Worm (Caenorhabditis elegans): ENCODE data around the gene C33A12.19.

Gene C33A12.19

DNA sequence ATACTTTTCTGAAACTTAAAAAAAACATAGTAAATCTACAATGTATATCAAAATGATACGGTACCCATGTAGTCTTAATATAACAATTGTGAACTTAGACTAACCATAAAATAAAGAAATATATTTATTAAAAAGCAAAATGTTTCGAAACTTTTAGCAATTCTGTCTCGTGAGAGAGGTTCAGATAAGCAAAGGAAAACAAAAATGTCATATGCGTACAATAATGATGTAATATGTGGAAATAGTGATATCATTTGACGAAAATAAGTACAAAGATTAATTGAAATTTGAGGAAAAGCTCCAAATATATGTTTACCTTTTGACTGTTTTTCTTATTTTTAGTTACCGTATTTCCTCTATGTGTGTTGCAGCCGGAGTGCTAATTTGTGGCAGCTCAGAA, 2.7 kb upstream of the C33A12.19 start:
- TF ChIP-seq tbx-37 (GFP tag; conservative IDR thresholded peaks at IDR 0.05), result no peak
- no peak for TF ChIP-seq tra-4 (tag; optimal IDR thresholded peaks at IDR 0.05)
- TF ChIP-seq pes-1 (GFP tag; IDR thresholded peaks at IDR 0.05), result no peak
- TF ChIP-seq ama-1 (optimal IDR thresholded peaks at IDR 0.05), result no peak
- TF ChIP-seq flt-1 (GFP tag; IDR thresholded peaks at IDR 0.05), result no peak
- TF ChIP-seq hmbx-1 (tag; optimal IDR thresholded peaks at IDR 0.05), result no peak
- TF ChIP-seq ceh-13 (GFP tag; optimal IDR thresholded peaks at IDR 0.05), result no peak
- no peak for TF ChIP-seq hmg-4 (GFP tag; optimal IDR thresholded peaks at IDR 0.05)
- TF ChIP-seq ceh-36 (tag; optimal IDR thresholded peaks at IDR 0.05), result no peak
- no peak for TF ChIP-seq F13C5.2 (tag; optimal IDR thresholded peaks at IDR 0.05)

DNA sequence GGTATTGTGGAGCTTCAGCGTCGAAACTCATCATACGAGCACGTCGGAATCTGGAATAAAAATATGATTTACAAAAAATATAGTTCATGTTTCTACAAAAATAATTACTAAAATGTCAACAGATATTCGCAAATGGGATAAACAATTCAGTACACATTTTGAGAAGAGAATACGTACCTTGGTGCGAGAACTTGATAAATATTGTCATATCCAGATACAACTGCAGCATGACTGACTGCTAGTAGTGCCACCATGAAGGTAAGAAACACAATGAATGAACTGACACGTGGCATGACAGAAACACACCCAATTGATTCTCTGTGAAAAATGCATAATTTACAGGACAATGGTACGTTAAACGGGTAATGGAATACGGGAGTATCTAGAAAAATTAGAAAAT, 1.8 kb downstream of the C33A12.19 start, which contains the start of gene nlp-35:
TSS of gene nlp-35 (minus strand) at position 319 of the 400 bp plus-strand sequence.
- TF ChIP-seq ets-7 (tag; optimal IDR thresholded peaks at IDR 0.05) (no peak), tbx-37 (GFP tag; conservative IDR thresholded peaks at IDR 0.05) (no peak), B0310.2 (tag; optimal IDR thresholded peaks at IDR 0.05) (no peak), sea-1 (GFP tag; conservative IDR thresholded peaks at IDR 0.05) (no peak), flt-1 (GFP tag; IDR thresholded peaks at IDR 0.05) (no peak), ama-1 (optimal IDR thresholded peaks at IDR 0.05) (no peak), hnd-1 (tag; optimal IDR thresholded peaks at IDR 0.05) (no peak), tbx-11 (GFP tag; IDR thresholded peaks at IDR 0.05) (no peak), hmg-4 (GFP tag; optimal IDR thresholded peaks at IDR 0.05) (no peak), aly-1 (tag; optimal IDR thresholded peaks at IDR 0.05) (no peak), tra-4 (tag; optimal IDR thresholded peaks at IDR 0.05) (no peak), ceh-13 (GFP tag; optimal IDR thresholded peaks at IDR 0.05) (no peak), pes-1 (GFP tag; IDR thresholded peaks at IDR 0.05) (no peak), F13C5.2 (tag; optimal IDR thresholded peaks at IDR 0.05) (no peak), scrt-1 (GFP tag; IDR thresholded peaks at IDR 0.05) (no peak), hmbx-1 (tag; optimal IDR thresholded peaks at IDR 0.05) (no peak), ceh-36 (tag; optimal IDR thresholded peaks at IDR 0.05) (no peak)

DNA sequence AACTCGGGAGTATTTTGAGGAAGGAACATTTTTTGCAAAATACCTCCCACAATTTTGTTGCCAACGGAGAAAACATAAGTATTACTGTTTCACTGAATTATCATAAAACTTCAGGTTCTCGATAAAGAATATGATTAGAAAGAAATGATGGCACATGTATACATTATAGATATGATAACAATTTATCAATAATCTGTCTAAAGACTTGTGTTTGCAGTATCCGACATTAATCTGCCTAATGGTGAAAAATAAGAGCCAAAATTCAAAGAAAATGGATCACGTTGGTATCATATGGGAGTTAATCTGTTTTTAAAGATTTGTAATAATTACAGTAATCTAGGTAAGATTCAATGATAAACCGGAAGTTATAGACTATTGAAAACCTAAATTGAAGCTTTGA, 3.8 kb downstream of the C33A12.19 start:
- TF ChIP-seq hnd-1 (tag; optimal IDR thresholded peaks at IDR 0.05) (no peak), scrt-1 (GFP tag; IDR thresholded peaks at IDR 0.05) (no peak), ets-7 (tag; optimal IDR thresholded peaks at IDR 0.05) (no peak), ceh-36 (tag; optimal IDR thresholded peaks at IDR 0.05) (no peak), aly-1 (tag; optimal IDR thresholded peaks at IDR 0.05) (no peak), hmg-4 (GFP tag; optimal IDR thresholded peaks at IDR 0.05) (no peak), F13C5.2 (tag; optimal IDR thresholded peaks at IDR 0.05) (no peak), flt-1 (GFP tag; IDR thresholded peaks at IDR 0.05) (no peak), tbx-37 (GFP tag; conservative IDR thresholded peaks at IDR 0.05) (no peak), hmbx-1 (tag; optimal IDR thresholded peaks at IDR 0.05) (no peak), B0310.2 (tag; optimal IDR thresholded peaks at IDR 0.05) (no peak), sea-1 (GFP tag; conservative IDR thresholded peaks at IDR 0.05) (no peak), ama-1 (optimal IDR thresholded peaks at IDR 0.05) (no peak), ceh-13 (GFP tag; optimal IDR thresholded peaks at IDR 0.05) (no peak), tbx-11 (GFP tag; IDR thresholded peaks at IDR 0.05) (no peak), pes-1 (GFP tag; IDR thresholded peaks at IDR 0.05) (no peak), tra-4 (tag; optimal IDR thresholded peaks at IDR 0.05) (no peak)

ce11 chrIV:9523139-9523538, 6.3 kb downstream of the C33A12.19 start:
- TF ChIP-seq tra-4 (tag; optimal IDR thresholded peaks at IDR 0.05), result no peak
- no peak for TF ChIP-seq ceh-13 (GFP tag; optimal IDR thresholded peaks at IDR 0.05)
- TF ChIP-seq pes-1 (GFP tag; IDR thresholded peaks at IDR 0.05), result no peak

DNA sequence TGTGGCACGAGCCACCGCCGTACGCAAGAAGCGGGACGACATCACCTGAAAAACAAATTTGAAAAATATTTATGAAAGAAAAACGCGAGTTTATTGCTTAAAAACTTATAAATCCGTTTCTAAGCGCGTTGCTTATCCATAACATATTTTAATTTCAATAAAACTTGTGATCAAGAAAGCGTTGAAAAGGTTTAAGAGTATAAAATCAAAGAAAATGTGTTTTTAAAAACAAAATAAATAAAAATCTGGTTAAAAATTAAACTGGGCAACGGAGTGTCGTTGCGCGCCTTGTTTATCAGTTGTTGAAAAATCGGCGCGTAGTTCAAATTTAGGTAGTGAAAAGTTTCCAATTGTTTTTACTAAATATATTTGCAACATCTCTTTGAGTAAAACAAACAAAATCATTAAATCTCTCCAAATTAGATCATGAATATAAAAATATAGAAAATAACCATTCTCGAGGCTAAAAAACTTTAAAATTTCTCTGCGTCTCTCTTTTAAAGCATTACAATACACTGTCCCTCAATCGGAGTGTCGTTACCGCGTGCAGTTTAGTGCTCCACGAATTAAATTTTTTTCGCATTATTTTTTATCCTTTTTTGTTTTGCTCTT, 8.2 kb downstream of the C33A12.19 start, which contains the start of gene ndua-5:
TSS of gene ndua-5 (minus strand) at position 51 of the 612 bp plus-strand sequence.
- TF ChIP-seq F13C5.2 (tag; optimal IDR thresholded peaks at IDR 0.05) (peak; percentile 11), hnd-1 (tag; optimal IDR thresholded peaks at IDR 0.05) (no peak)

ce11 chrIV:9525682-9526416, 9.1 kb downstream of the C33A12.19 start, which contains the start of gene elo-1:
TSS of gene elo-1 (plus strand) at chrIV:9526366.
- TF ChIP-seq pes-1 (GFP tag; IDR thresholded peaks at IDR 0.05), result no peak
- TF ChIP-seq hnd-1 (tag; optimal IDR thresholded peaks at IDR 0.05), result no peak
- no peak for TF ChIP-seq F13C5.2 (tag; optimal IDR thresholded peaks at IDR 0.05)
- no peak for TF ChIP-seq ceh-13 (GFP tag; optimal IDR thresholded peaks at IDR 0.05)

ce11 chrIV:9527002-9527401, 10.2 kb downstream of the C33A12.19 start:
- no peak for TF ChIP-seq ceh-36 (tag; optimal IDR thresholded peaks at IDR 0.05)
- TF ChIP-seq hnd-1 (tag; optimal IDR thresholded peaks at IDR 0.05), result no peak
- TF ChIP-seq B0310.2 (tag; optimal IDR thresholded peaks at IDR 0.05), result no peak
- no peak for TF ChIP-seq ets-7 (tag; optimal IDR thresholded peaks at IDR 0.05)
- TF ChIP-seq pes-1 (GFP tag; IDR thresholded peaks at IDR 0.05), result no peak
- TF ChIP-seq ama-1 (optimal IDR thresholded peaks at IDR 0.05), result no peak
- TF ChIP-seq tra-4 (tag; optimal IDR thresholded peaks at IDR 0.05), result no peak
- TF ChIP-seq ceh-13 (GFP tag; optimal IDR thresholded peaks at IDR 0.05), result no peak
- TF ChIP-seq tbx-37 (GFP tag; conservative IDR thresholded peaks at IDR 0.05), result no peak
- no peak for TF ChIP-seq tbx-11 (GFP tag; IDR thresholded peaks at IDR 0.05)
- TF ChIP-seq flt-1 (GFP tag; IDR thresholded peaks at IDR 0.05), result no peak
- no peak for TF ChIP-seq hmg-4 (GFP tag; optimal IDR thresholded peaks at IDR 0.05)
- no peak for TF ChIP-seq scrt-1 (GFP tag; IDR thresholded peaks at IDR 0.05)
- TF ChIP-seq aly-1 (tag; optimal IDR thresholded peaks at IDR 0.05), result no peak
- TF ChIP-seq sea-1 (GFP tag; conservative IDR thresholded peaks at IDR 0.05), result no peak
